Fruit fly (Drosophila melanogaster) ovary, adult (tissue): ENCODE measurements around the gene Sulf1.

Experiments
- CG17801 ChIP-seq: fragments of 200-800 bp; optimal IDR thresholded peaks from 2 replicates; lab custom pipeline; 2019; ENCODE audit warnings: missing biosample characterization, mild to moderate bottlenecking, missing genetic modification characterization, moderate library complexity; ENCODE audit not compliant: partially characterized antibody

Sulf1 gene

dm6 chr3R:16285612-16286188, 53.7 kb downstream of the Sulf1 start:
- no peak for TF ChIP-seq CG17801 (GFP tag; lab: Kevin White, UChicago)

dm6 chr3R:16284901-16285300, 54.5 kb downstream of the Sulf1 start:
- TF ChIP-seq CG17801 (GFP tag; lab: Kevin White, UChicago) = no peak

- no peak for TF ChIP-seq CG17801 (GFP tag; lab: Kevin White, UChicago)
Measured at dm6 chr3R:16284481-16284880, 54.9 kb downstream of the Sulf1 start.

- TF ChIP-seq CG17801 (GFP tag; lab: Kevin White, UChicago) = no peak
Measured at dm6 chr3R:16282080-16282690, 57.2 kb downstream of the Sulf1 start.

dm6 chr3R:16281033-16281680, 58.2 kb downstream of the Sulf1 start:
- no peak for TF ChIP-seq CG17801 (GFP tag; lab: Kevin White, UChicago)

- peak; percentile 100 for TF ChIP-seq CG17801 (GFP tag; lab: Kevin White, UChicago)
Measured at dm6 chr3R:16280003-16280998, 59.1 kb downstream of the Sulf1 start.

- no peak for TF ChIP-seq CG17801 (GFP tag; lab: Kevin White, UChicago)
Measured at dm6 chr3R:16279382-16279932, 59.9 kb downstream of the Sulf1 start.

- no peak for TF ChIP-seq CG17801 (GFP tag; lab: Kevin White, UChicago)
Measured at dm6 chr3R:16277543-16277942, 61.8 kb downstream of the Sulf1 start.

dm6 chr3R:16276992-16277391, 62.4 kb downstream of the Sulf1 start:
- TF ChIP-seq CG17801 (GFP tag; lab: Kevin White, UChicago) = peak; percentile 64

- no peak for TF ChIP-seq CG17801 (GFP tag; lab: Kevin White, UChicago)
Measured at dm6 chr3R:16275890-16276619, 63.3 kb downstream of the Sulf1 start.

dm6 chr3R:16275329-16275728, 64.0 kb downstream of the Sulf1 start:
- no peak for TF ChIP-seq CG17801 (GFP tag; lab: Kevin White, UChicago)

dm6 chr3R:16274534-16274933, 64.8 kb downstream of the Sulf1 start:
- no peak for TF ChIP-seq CG17801 (GFP tag; lab: Kevin White, UChicago)

- no peak for TF ChIP-seq CG17801 (GFP tag; lab: Kevin White, UChicago)
Measured at dm6 chr3R:16273503-16274131, 65.8 kb downstream of the Sulf1 start.
